Worm (Caenorhabditis elegans): ENCODE data around the gene F49H12.7.

Gene F49H12.7

DNA sequence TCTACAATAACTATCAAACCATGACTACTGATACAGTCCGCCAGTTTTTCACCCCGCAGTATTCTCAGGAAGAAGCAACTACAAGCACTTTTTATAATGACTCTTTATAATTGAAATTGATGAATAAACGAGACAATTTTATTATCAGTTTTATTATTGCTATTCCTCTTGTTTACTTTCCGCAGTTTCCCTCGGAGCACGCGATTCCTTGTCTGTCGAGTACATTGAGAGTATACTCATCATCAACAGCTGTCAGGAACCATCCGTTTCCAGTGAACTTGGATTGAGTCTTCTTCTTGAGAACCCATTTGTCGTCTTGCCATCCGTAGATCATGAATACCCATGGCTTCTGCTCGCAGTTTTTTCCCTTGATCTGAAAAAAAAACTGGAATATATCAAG is 34.0 kb upstream of the F49H12.7 start:
- no peak for TF ChIP-seq ZK337.2 (GFP tag; IDR thresholded peaks at IDR 0.05)
- TF ChIP-seq mep-1 (tag; optimal IDR thresholded peaks at IDR 0.05), result no peak
- no peak for TF ChIP-seq egl-27 (tag; optimal IDR thresholded peaks at IDR 0.05)
- TF ChIP-seq F10B5.3 (tag; optimal IDR thresholded peaks at IDR 0.05), result no peak
- TF ChIP-seq pha-4 (GFP tag; IDR thresholded peaks at IDR 0.05), result no peak
- no peak for TF ChIP-seq pha-4 (tag; optimal IDR thresholded peaks at IDR 0.05)
- TF ChIP-seq ztf-11 (tag; optimal IDR thresholded peaks at IDR 0.05), result no peak
- no peak for TF ChIP-seq lir-3 (tag; optimal IDR thresholded peaks at IDR 0.05)
- TF ChIP-seq zip-11 (GFP tag; IDR thresholded peaks at IDR 0.05), result no peak
- TF ChIP-seq ceh-62 (tag; optimal IDR thresholded peaks at IDR 0.05), result no peak
- no peak for TF ChIP-seq arid-1 (GFP tag; conservative IDR thresholded peaks at IDR 0.05)
- no peak for TF ChIP-seq Y105C5A.15 (GFP tag; IDR thresholded peaks at IDR 0.05)
- no peak for TF ChIP-seq daf-16 (GFP tag; optimal IDR thresholded peaks at IDR 0.05)
- TF ChIP-seq daf-16 (tag; optimal IDR thresholded peaks at IDR 0.05), result peak; percentile 93
- no peak for TF ChIP-seq spr-1 (tag; optimal IDR thresholded peaks at IDR 0.05)
- TF ChIP-seq D1046.2 (GFP tag; IDR thresholded peaks at IDR 0.05), result no peak
- TF ChIP-seq lin-29 (GFP tag; IDR thresholded peaks at IDR 0.05), result no peak
- no peak for TF ChIP-seq madf-9 (GFP tag; conservative IDR thresholded peaks at IDR 0.05)
- no peak for TF ChIP-seq dmd-6 (GFP tag; IDR thresholded peaks at IDR 0.05)
- 0 out of 2 replicates have a peak, but pooled peaks have one; percentile 12 for TF ChIP-seq php-3 (GFP tag; IDR thresholded peaks at IDR 0.05)
- no peak for TF ChIP-seq nhr-48 (tag; optimal IDR thresholded peaks at IDR 0.05)
- TF ChIP-seq ceh-32 (tag; optimal IDR thresholded peaks at IDR 0.05; ENCODE audit: poor library complexity), result no peak
- no peak for TF ChIP-seq ceh-28 (tag; optimal IDR thresholded peaks at IDR 0.05)
- peak; percentile 34 for TF ChIP-seq aha-1 (tag)
- no peak for TF ChIP-seq nhr-41 (GFP tag; IDR thresholded peaks at IDR 0.05)

DNA sequence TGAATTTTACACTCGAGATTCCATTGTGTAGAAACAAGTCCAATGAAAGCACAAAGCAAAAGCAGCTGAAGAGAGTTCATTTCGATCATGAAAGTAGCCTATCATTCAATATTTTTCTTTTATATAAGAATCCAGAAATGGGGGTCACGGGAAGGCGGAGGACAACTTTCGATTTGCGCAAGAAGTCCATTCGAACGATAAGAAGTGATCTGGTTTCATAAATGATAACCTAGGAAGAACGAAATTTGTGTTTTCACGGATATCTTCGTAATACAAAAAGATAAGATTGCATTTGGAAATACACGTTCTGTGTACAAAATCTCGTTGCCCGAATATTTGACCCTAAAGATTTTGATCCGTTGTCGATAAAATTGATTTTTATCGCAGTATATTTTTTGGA is 33.4 kb upstream of the F49H12.7 start, which contains the start of gene Y102A11A.5:
Gene Y102A11A.5, minus strand, starts transcription at position 175 of the 400 bp plus-strand sequence.
- TF ChIP-seq vab-7 (GFP tag; IDR thresholded peaks at IDR 0.05) (no peak), nhr-28 (tag; optimal IDR thresholded peaks at IDR 0.05) (peak; percentile 36), nhr-25 (tag; optimal IDR thresholded peaks at IDR 0.05; ENCODE audit: borderline replicate concordance, insufficient read depth) (no peak)

DNA sequence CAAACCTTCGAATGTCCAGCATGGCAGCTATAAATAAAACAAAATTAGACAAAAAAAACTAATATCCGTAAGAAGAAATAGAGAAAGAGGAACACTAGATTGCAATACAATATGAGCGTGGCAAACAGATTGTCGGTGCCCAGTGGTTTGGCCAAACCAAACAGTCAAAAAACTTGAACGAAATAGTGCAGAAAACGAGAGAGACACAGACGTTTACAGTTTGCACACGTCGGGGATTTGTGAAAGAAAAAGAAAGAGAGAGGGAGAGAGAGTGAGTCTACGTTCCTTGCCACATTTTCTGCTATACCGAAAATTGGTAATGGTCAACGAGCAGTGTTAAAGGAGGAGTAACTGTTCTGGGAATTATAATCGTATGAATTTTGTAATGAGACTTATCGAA is 29.7 kb upstream of the F49H12.7 start, which contains the start of gene ergi-1:
Gene ergi-1, minus strand, starts transcription at position 101 of the 400 bp plus-strand sequence.
- TF ChIP-seq ceh-28 (tag; optimal IDR thresholded peaks at IDR 0.05), result no peak
- TF ChIP-seq zfp-2 (tag; optimal IDR thresholded peaks at IDR 0.05), result no peak
- no peak for TF ChIP-seq daf-8 (GFP tag; IDR thresholded peaks at IDR 0.05)
- TF ChIP-seq mes-2 (tag; optimal IDR thresholded peaks at IDR 0.05; ENCODE audit: poor library complexity, severe bottlenecking), result no peak
- no peak for TF ChIP-seq ceh-20 (GFP tag; IDR thresholded peaks at IDR 0.05)
- no peak for TF ChIP-seq D1046.2 (GFP tag; IDR thresholded peaks at IDR 0.05)
- TF ChIP-seq zip-11 (GFP tag; IDR thresholded peaks at IDR 0.05), result no peak
- TF ChIP-seq ZK337.2 (GFP tag; IDR thresholded peaks at IDR 0.05), result no peak
- TF ChIP-seq F44E2.7 (GFP tag; IDR thresholded peaks at IDR 0.05), result no peak

DNA sequence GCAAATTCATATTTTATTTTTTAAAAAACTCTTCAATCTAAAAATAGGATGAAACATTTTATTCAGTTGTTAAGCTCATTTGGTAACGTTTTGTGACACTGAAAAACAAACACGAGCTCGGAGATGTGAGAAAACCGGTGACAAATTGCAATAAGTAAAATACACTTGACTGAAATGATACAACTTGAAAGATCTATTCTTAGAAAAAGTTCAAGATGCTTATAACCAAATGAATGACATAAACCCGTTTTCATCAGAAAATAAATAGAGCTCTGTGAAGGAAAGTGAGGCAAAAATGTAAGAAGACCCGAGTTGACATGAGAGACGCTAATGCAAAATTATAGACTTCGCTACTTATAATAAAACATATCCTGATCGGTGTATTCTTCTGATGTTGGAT is 25.5 kb upstream of the F49H12.7 start, which contains the start of gene smex-2:
Gene smex-2, minus strand, starts transcription at position 101 of the 400 bp plus-strand sequence.
- no peak for TF ChIP-seq snpc-1.2 (GFP tag; IDR thresholded peaks at IDR 0.05)
- TF ChIP-seq mes-2 (tag; optimal IDR thresholded peaks at IDR 0.05; ENCODE audit: poor library complexity, severe bottlenecking), result no peak
- no peak for TF ChIP-seq zag-1 (tag; optimal IDR thresholded peaks at IDR 0.05)
- TF ChIP-seq lin-15B (tag; optimal IDR thresholded peaks at IDR 0.05), result no peak
- TF ChIP-seq ces-1 (GFP tag; optimal IDR thresholded peaks at IDR 0.05), result no peak
- no peak for TF ChIP-seq tra-1 (GFP tag; IDR thresholded peaks at IDR 0.05)
- no peak for TF ChIP-seq egl-43 (GFP tag; IDR thresholded peaks at IDR 0.05)
- no peak for TF ChIP-seq snpc-4 (tag; optimal IDR thresholded peaks at IDR 0.05)
- no peak for TF ChIP-seq hlh-30 (tag; optimal IDR thresholded peaks at IDR 0.05; ENCODE audit: insufficient read depth)
- no peak for TF ChIP-seq lin-13 (GFP tag; optimal IDR thresholded peaks at IDR 0.05)
- no peak for TF ChIP-seq lin-1 (GFP tag; IDR thresholded peaks at IDR 0.05)
- TF ChIP-seq mxl-3 (GFP tag; optimal IDR thresholded peaks at IDR 0.05), result no peak
- no peak for TF ChIP-seq fkh-10 (GFP tag; optimal IDR thresholded peaks at IDR 0.05)
- no peak for TF ChIP-seq nhr-11 (tag; optimal IDR thresholded peaks at IDR 0.05)
- no peak for TF ChIP-seq nhr-6 (tag; optimal IDR thresholded peaks at IDR 0.05)
- TF ChIP-seq dmd-6 (GFP tag; IDR thresholded peaks at IDR 0.05), result no peak
